Fruit fly (Drosophila melanogaster): ENCODE results near the gene blot.

The blot gene

dm6 chr3L:17401411-17401810 lies 19.9 kb downstream of the blot start:
- TF ChIP-seq CG17801 (GFP tag; optimal IDR thresholded peaks at IDR 0.05; ENCODE audit: partially characterized antibody): no peak

dm6 chr3L:17400911-17401310 lies 20.4 kb downstream of the blot start:
- no peak for TF ChIP-seq CG17801 (GFP tag; optimal IDR thresholded peaks at IDR 0.05; ENCODE audit: partially characterized antibody)

dm6 chr3L:17399014-17399413 lies 22.3 kb downstream of the blot start:
- no peak for TF ChIP-seq CG17801 (GFP tag; optimal IDR thresholded peaks at IDR 0.05; ENCODE audit: partially characterized antibody)

- TF ChIP-seq CG17801 (GFP tag; optimal IDR thresholded peaks at IDR 0.05; ENCODE audit: partially characterized antibody): no peak
These were observed 26.8 kb downstream of the blot start for dm6 chr3L:17394435-17395017.

- TF ChIP-seq CG17801 (GFP tag; optimal IDR thresholded peaks at IDR 0.05; ENCODE audit: partially characterized antibody): no peak
These were observed 28.2 kb downstream of the blot start for dm6 chr3L:17393098-17393497.

- no peak for TF ChIP-seq CG17801 (GFP tag; optimal IDR thresholded peaks at IDR 0.05; ENCODE audit: partially characterized antibody)
These were observed 28.9 kb downstream of the blot start for dm6 chr3L:17392412-17392811.

- no peak for TF ChIP-seq CG17801 (GFP tag; optimal IDR thresholded peaks at IDR 0.05; ENCODE audit: partially characterized antibody)
These were observed 30.2 kb downstream of the blot start for dm6 chr3L:17391132-17391531.

- no peak for TF ChIP-seq CG17801 (GFP tag; optimal IDR thresholded peaks at IDR 0.05; ENCODE audit: partially characterized antibody)
These were observed 32.4 kb downstream of the blot start, which contains the start of gene CG13731 for dm6 chr3L:17388895-17389294. CG13731 (minus strand) TSS chr3L:17388956.

- TF ChIP-seq CG17801 (GFP tag; optimal IDR thresholded peaks at IDR 0.05; ENCODE audit: partially characterized antibody): no peak
These were observed 34.5 kb downstream of the blot start for dm6 chr3L:17386612-17387382.

dm6 chr3L:17383714-17384113 lies 37.6 kb downstream of the blot start:
- TF ChIP-seq CG17801 (GFP tag; optimal IDR thresholded peaks at IDR 0.05; ENCODE audit: partially characterized antibody): no peak

- no peak for TF ChIP-seq CG17801 (GFP tag; optimal IDR thresholded peaks at IDR 0.05; ENCODE audit: partially characterized antibody)
These were observed 38.0 kb downstream of the blot start for dm6 chr3L:17383285-17383684.

- TF ChIP-seq CG17801 (GFP tag; optimal IDR thresholded peaks at IDR 0.05; ENCODE audit: partially characterized antibody): no peak
These were observed 38.7 kb downstream of the blot start, which contains the start of gene CG13728 for dm6 chr3L:17382628-17383027. CG13728 (minus strand) TSS chr3L:17382728.

- TF ChIP-seq CG17801 (GFP tag; optimal IDR thresholded peaks at IDR 0.05; ENCODE audit: partially characterized antibody): no peak
These were observed 39.3 kb downstream of the blot start for dm6 chr3L:17381990-17382389.

- no peak for TF ChIP-seq CG17801 (GFP tag; optimal IDR thresholded peaks at IDR 0.05; ENCODE audit: partially characterized antibody)
These were observed 42.0 kb downstream of the blot start, which contains the start of gene Cad74A for dm6 chr3L:17379311-17379710. Cad74A (minus strand) TSS chr3L:17379530.

- TF ChIP-seq CG17801 (GFP tag; optimal IDR thresholded peaks at IDR 0.05; ENCODE audit: partially characterized antibody): no peak
These were observed 46.2 kb downstream of the blot start for dm6 chr3L:17374956-17375621.

dm6 chr3L:17366936-17367335 lies 54.4 kb downstream of the blot start:
- no peak for TF ChIP-seq CG17801 (GFP tag; optimal IDR thresholded peaks at IDR 0.05; ENCODE audit: partially characterized antibody)

Data from ovary, adult (tissue).